Worm (Caenorhabditis elegans) whole organism, young adult: ENCODE results near the gene EEED8.2.
A peak's percentile ranks its signal among the peaks of the same experiment; 100 is the strongest.

Source experiments
- B0261.1 ChIP-seq: sonication (generic microtip); optimal IDR thresholded peaks from 2 replicates; lab custom pipeline; 2016; ENCODE audit warnings: mild to moderate bottlenecking, missing genetic modification characterization, moderate library complexity, missing compliant biosample characterization
- D2030.7 ChIP-seq: fragments of 200-800 bp; sonication (Bioruptor generic); IDR thresholded peaks from 2 replicates; pipeline ENCODE4 v1.3.6; 2022; ENCODE audit warnings: missing genetic modification reagents, missing genetic modification characterization, missing compliant biosample characterization
- F49E8.2 ChIP-seq: sonication (generic microtip); optimal IDR thresholded peaks from 3 replicates; lab custom pipeline; 2017; ENCODE audit warnings: missing genetic modification characterization, mild to moderate bottlenecking, missing compliant biosample characterization, antibody characterized with exemption, moderate library complexity; ENCODE audit not compliant: insufficient read depth
- F57C9.4 ChIP-seq: sonication (generic microtip); optimal IDR thresholded peaks from 2 replicates; lab custom pipeline; 2017; ENCODE audit warnings: mild to moderate bottlenecking, missing genetic modification characterization, missing compliant biosample characterization
- K12H6.12 ChIP-seq: fragments of 200-800 bp; sonication (Bioruptor generic); optimal IDR thresholded peaks from 2 replicates; lab custom pipeline; 2018; ENCODE audit warnings: mild to moderate bottlenecking, missing genetic modification characterization, missing compliant biosample characterization
- Y53F4B.3 ChIP-seq: fragments of 200-800 bp; sonication (Bioruptor generic); IDR thresholded peaks from 2 replicates; pipeline ENCODE4 v1.3.6; 2022; ENCODE audit warnings: missing genetic modification reagents, missing genetic modification characterization, missing compliant biosample characterization
- Y67H2A.10 ChIP-seq: fragments of 200-800 bp; sonication (Bioruptor generic); conservative IDR thresholded peaks from 2 replicates; pipeline ENCODE4 v1.3.6; 2022; ENCODE audit warnings: missing genetic modification reagents, missing genetic modification characterization, missing compliant biosample characterization
- Y79H2A.3 ChIP-seq: fragments of 200-800 bp; sonication (Bioruptor generic); conservative IDR thresholded peaks from 2 replicates; pipeline ENCODE4 v1.3.6; 2022; ENCODE audit warnings: missing genetic modification reagents, missing genetic modification characterization, missing compliant biosample characterization
- Y95B8A.8 ChIP-seq: fragments of 200-800 bp; sonication (Bioruptor generic); IDR thresholded peaks from 2 replicates; pipeline ENCODE4 v1.3.6; 2022; ENCODE audit warnings: missing genetic modification reagents, missing genetic modification characterization, missing compliant biosample characterization
- ZK185.1 ChIP-seq: sonication (generic microtip); optimal IDR thresholded peaks from 2 replicates; lab custom pipeline; 2016; ENCODE audit warnings: mild to moderate bottlenecking, missing genetic modification characterization, missing compliant biosample characterization; ENCODE audit not compliant: poor library complexity, severe bottlenecking
- ama-1 ChIP-seq, 3 experiments: fragments of 150-350 bp in 1 of 3; sonication (generic microtip) in 2 of 3; optimal IDR thresholded peaks; 2 replicates each; lab custom pipeline; 2014 to 2018; ENCODE audit warnings: missing biosample characterization in 2 of 3, missing genetic modification characterization in 2 of 3, missing genetic modification reagents in 2 of 3
- aptf-2 ChIP-seq: fragments of 200-800 bp; sonication (Bioruptor generic); conservative IDR thresholded peaks from 2 replicates; pipeline ENCODE4 v1.3.6; 2022; ENCODE audit warnings: missing genetic modification reagents, missing genetic modification characterization, missing compliant biosample characterization
- attf-5 ChIP-seq: fragments of 200-800 bp; sonication (Bioruptor generic); optimal IDR thresholded peaks from 2 replicates; lab custom pipeline; 2018; ENCODE audit warnings: mild to moderate bottlenecking, missing genetic modification characterization, missing compliant biosample characterization
- ccch-3 ChIP-seq: fragments of 200-800 bp; sonication (Bioruptor generic); optimal IDR thresholded peaks from 2 replicates; lab custom pipeline; 2018; ENCODE audit warnings: mild to moderate bottlenecking, missing genetic modification characterization, missing compliant biosample characterization
- cebp-1 ChIP-seq, 2 experiments: fragments of 200-800 bp in 1 of 2; sonication (Bioruptor generic) in 1 of 2; sonication (generic microtip) in 1 of 2; IDR thresholded peaks in 1 of 2; optimal IDR thresholded peaks in 1 of 2; 2 replicates each; pipeline versions ENCODE4 v1.3.6 to Lab custom; 2017 to 2022; ENCODE audit warnings: missing compliant biosample characterization in 2 of 2, missing genetic modification characterization in 2 of 2, mild to moderate bottlenecking in 1 of 2, missing genetic modification reagents in 1 of 2, moderate library complexity in 1 of 2
- die-1 ChIP-seq: sonication (generic microtip); optimal IDR thresholded peaks from 2 replicates; lab custom pipeline; 2016; ENCODE audit warnings: missing genotype, mild to moderate bottlenecking, missing genetic modification characterization, missing compliant biosample characterization
- dpff-1 ChIP-seq: sonication (generic microtip); optimal IDR thresholded peaks from 2 replicates; lab custom pipeline; 2017; ENCODE audit warnings: mild to moderate bottlenecking, missing genetic modification characterization, missing compliant biosample characterization
- dpl-1 ChIP-seq: fragments of 150-350 bp; optimal IDR thresholded peaks from 2 replicates; lab custom pipeline; 2014; ENCODE audit warnings: missing biosample characterization, missing genetic modification reagents, missing genetic modification characterization
- egl-44 ChIP-seq: fragments of 200-800 bp; sonication (Bioruptor generic); IDR thresholded peaks from 2 replicates; pipeline ENCODE4 v1.3.6; 2022; ENCODE audit warnings: missing genetic modification reagents, missing genetic modification characterization, missing compliant biosample characterization
- ekl-4 ChIP-seq: fragments of 200-800 bp; sonication (Bioruptor generic); IDR thresholded peaks from 2 replicates; pipeline ENCODE4 v1.3.6; 2022; ENCODE audit warnings: missing genetic modification reagents, missing genetic modification characterization, missing compliant biosample characterization
- him-1 ChIP-seq: sonication (generic microtip); optimal IDR thresholded peaks from 2 replicates; lab custom pipeline; 2016; ENCODE audit warnings: missing genotype, missing genetic modification reagents, missing genetic modification characterization, missing compliant biosample characterization
- hlh-12 ChIP-seq: sonication (generic microtip); optimal IDR thresholded peaks from 2 replicates; lab custom pipeline; 2016; ENCODE audit warnings: missing genetic modification characterization, missing compliant biosample characterization
- hlh-26 ChIP-seq: fragments of 200-800 bp; sonication (Bioruptor generic); conservative IDR thresholded peaks from 2 replicates; pipeline ENCODE4 v1.3.6; 2022; ENCODE audit warnings: missing genetic modification reagents, missing genetic modification characterization, missing compliant biosample characterization
- hmg-1.2 ChIP-seq: fragments of 200-800 bp; sonication (Bioruptor generic); IDR thresholded peaks from 2 replicates; pipeline ENCODE4 v1.3.6; 2022; ENCODE audit warnings: missing genetic modification reagents, missing genetic modification characterization, missing compliant biosample characterization
- hrde-1 ChIP-seq: sonication (generic microtip); optimal IDR thresholded peaks from 2 replicates; lab custom pipeline; 2016; ENCODE audit warnings: missing genetic modification characterization, mild to moderate bottlenecking, missing compliant biosample characterization, moderate library complexity, missing genotype, missing genetic modification reagents, borderline replicate concordance
- let-607 ChIP-seq, 2 experiments: fragments of 200-800 bp in 1 of 2; sonication (Bioruptor generic) in 1 of 2; sonication (generic microtip) in 1 of 2; optimal IDR thresholded peaks; 2 replicates each; lab custom pipeline; 2016 to 2018; ENCODE audit warnings: mild to moderate bottlenecking in 2 of 2, missing compliant biosample characterization in 2 of 2, missing genetic modification characterization in 2 of 2, moderate library complexity in 2 of 2, missing genotype in 1 of 2
- mcd-1 ChIP-seq: fragments of 200-800 bp; sonication (Bioruptor generic); IDR thresholded peaks from 2 replicates; pipeline ENCODE4 v1.3.6; 2022; ENCODE audit warnings: missing genetic modification reagents, missing genetic modification characterization, missing compliant biosample characterization
- mxl-1 ChIP-seq: sonication (generic microtip); optimal IDR thresholded peaks from 2 replicates; lab custom pipeline; 2016; ENCODE audit warnings: missing genetic modification characterization, missing compliant biosample characterization
- nfyb-1 ChIP-seq: fragments of 200-800 bp; sonication (Bioruptor generic); IDR thresholded peaks from 2 replicates; pipeline ENCODE4 v1.3.6; 2022; ENCODE audit warnings: missing genetic modification reagents, missing genetic modification characterization, missing compliant biosample characterization
- nhr-27 ChIP-seq: fragments of 200-800 bp; sonication (Bioruptor generic); optimal IDR thresholded peaks from 2 replicates; lab custom pipeline; 2018; ENCODE audit warnings: mild to moderate bottlenecking, missing genetic modification characterization, moderate library complexity, missing compliant biosample characterization
- nhr-80 ChIP-seq: sonication (generic microtip); optimal IDR thresholded peaks from 2 replicates; lab custom pipeline; 2016; ENCODE audit warnings: missing genetic modification characterization, missing compliant biosample characterization
- nhr-90 ChIP-seq: sonication (generic microtip); optimal IDR thresholded peaks from 2 replicates; lab custom pipeline; 2016; ENCODE audit warnings: missing genotype, mild to moderate bottlenecking, missing genetic modification characterization, missing compliant biosample characterization
- pbrm-1 ChIP-seq: fragments of 200-800 bp; sonication (Bioruptor generic); IDR thresholded peaks from 2 replicates; pipeline ENCODE4 v1.3.6; 2022; ENCODE audit warnings: missing genetic modification reagents, missing genetic modification characterization, missing compliant biosample characterization
- pha-4 ChIP-seq: fragments of 150-350 bp; sonication (generic microtip); optimal IDR thresholded peaks from 2 replicates; lab custom pipeline; 2014; ENCODE audit warnings: missing biosample characterization, missing genetic modification reagents, missing genetic modification characterization
- rcor-1 ChIP-seq: fragments of 200-800 bp; sonication (Bioruptor generic); IDR thresholded peaks from 2 replicates; pipeline ENCODE4 v1.3.6; 2022; ENCODE audit warnings: missing genetic modification reagents, missing genetic modification characterization, missing compliant biosample characterization
- sea-2 ChIP-seq: fragments of 200-800 bp; sonication (Bioruptor generic); IDR thresholded peaks from 2 replicates; pipeline ENCODE4 v1.3.6; 2022; ENCODE audit warnings: missing genetic modification characterization, missing compliant biosample characterization
- sptf-2 ChIP-seq: fragments of 200-800 bp; sonication (Bioruptor generic); optimal IDR thresholded peaks from 2 replicates; lab custom pipeline; 2018; ENCODE audit warnings: mild to moderate bottlenecking, missing genetic modification characterization, missing compliant biosample characterization
- tbx-9 ChIP-seq: sonication (generic microtip); optimal IDR thresholded peaks from 2 replicates; lab custom pipeline; 2016; ENCODE audit warnings: borderline replicate concordance, missing genetic modification characterization, inconsistent platforms, missing compliant biosample characterization
- unc-130 ChIP-seq: sonication (generic microtip); optimal IDR thresholded peaks from 2 replicates; lab custom pipeline; 2016; ENCODE audit warnings: missing genetic modification reagents, missing genetic modification characterization, missing compliant biosample characterization

EEED8.2 gene

ce11 chrII:5426054-5426453, 9.5 kb downstream of the EEED8.2 start (continued):
- no peak for TF ChIP-seq unc-130 (GFP tag; lab: Kevin White, UChicago)
- peak; percentile 51 for TF ChIP-seq mcd-1 (GFP tag; lab: Robert Waterston, UW)
- 0 out of 2 replicates have a peak, but pooled peaks have one; percentile 47 for TF ChIP-seq rcor-1 (GFP tag; lab: Robert Waterston, UW)
- no peak; the same call in 1 of the 2 replicates for TF ChIP-seq hmg-1.2
- TF ChIP-seq mxl-1 (tag; lab: Kevin White, UChicago) = no peak
- no peak for TF ChIP-seq hrde-1 (tag; lab: Kevin White, UChicago)
- no peak for TF ChIP-seq ccch-3 (GFP tag; lab: Kevin White, UChicago)
- peak; percentile 23 for TF ChIP-seq die-1
- TF ChIP-seq pha-4 = peak; percentile 45

- TF ChIP-seq hlh-26 (GFP tag; lab: Robert Waterston, UW) (no peak), F49E8.2 (tag; lab: Kevin White, UChicago) (no peak), Y53F4B.3 (GFP tag; lab: Robert Waterston, UW) (no peak), hlh-12 (tag; lab: Kevin White, UChicago) (no peak), mxl-1 (tag; lab: Kevin White, UChicago) (no peak), cebp-1 (GFP tag; IDR thresholded peaks at IDR 0.05; lab: Robert Waterston, UW) (peak; percentile 58), cebp-1 (tag; optimal IDR thresholded peaks at IDR 0.05; lab: Kevin White, UChicago) (peak; percentile 68)
- TF ChIP-seq, all 124 proteins: peak for 1
Observed at ce11 chrII:5426470-5426869, 10.0 kb downstream of the EEED8.2 start.

ce11 chrII:5429522-5430257, 13.2 kb downstream of the EEED8.2 start, which contains the start of the genes F07F6.4 and F07F6.2:
F07F6.4 (minus strand) TSS chrII:5429572.
F07F6.2 (plus strand) TSS chrII:5430207.
- no peak for TF ChIP-seq Y79H2A.3 (GFP tag; lab: Robert Waterston, UW)
- no peak for TF ChIP-seq D2030.7 (GFP tag; lab: Robert Waterston, UW)
- TF ChIP-seq nhr-80 = no peak
- peak; percentile 89 to 94 for TF ChIP-seq let-607 (tag; optimal IDR thresholded peaks at IDR 0.05; lab: Kevin White, UChicago)
- TF ChIP-seq ZK185.1 = no peak
- peak; percentile 14 for TF ChIP-seq attf-5 (GFP tag; lab: Kevin White, UChicago)
- no peak for TF ChIP-seq K12H6.12 (tag; lab: Kevin White, UChicago)

ce11 chrII:5433069-5433468, 16.6 kb downstream of the EEED8.2 start, which contains the start of gene srx-114:
srx-114 (minus strand) TSS chrII:5433169.
- no peak for TF ChIP-seq sea-2
- no peak for TF ChIP-seq dpl-1
- no peak for TF ChIP-seq B0261.1 (tag; lab: Kevin White, UChicago)
- no peak for TF ChIP-seq sptf-2 (GFP tag; lab: Kevin White, UChicago)
- TF ChIP-seq egl-44 (GFP tag; lab: Robert Waterston, UW) = no peak
- no peak for TF ChIP-seq attf-5 (GFP tag; lab: Kevin White, UChicago)
- no peak for TF ChIP-seq him-1 (tag; lab: Kevin White, UChicago)
- no peak for TF ChIP-seq nhr-27 (tag; lab: Kevin White, UChicago)
- TF ChIP-seq nfyb-1 (GFP tag; lab: Robert Waterston, UW) = no peak
- TF ChIP-seq tbx-9 (tag; lab: Kevin White, UChicago) = no peak
- no peak for TF ChIP-seq dpff-1 (tag; lab: Kevin White, UChicago)
- TF ChIP-seq nhr-90 (tag; lab: Kevin White, UChicago) = no peak
- TF ChIP-seq F57C9.4 (tag; lab: Kevin White, UChicago) = no peak
- TF ChIP-seq Y95B8A.8 = no peak
- TF ChIP-seq aptf-2 = no peak
- no peak for TF ChIP-seq pbrm-1
- TF ChIP-seq ekl-4 (GFP tag; lab: Robert Waterston, UW) = no peak
- TF ChIP-seq die-1 = no peak
- TF ChIP-seq ama-1 (optimal IDR thresholded peaks at IDR 0.05; lab: Kevin White, UChicago) = no peak
- no peak for TF ChIP-seq ama-1 (GFP tag; optimal IDR thresholded peaks at IDR 0.05; lab: Kevin White, UChicago)
- no peak for TF ChIP-seq Y67H2A.10 (GFP tag; lab: Robert Waterston, UW)
